Fruit fly (Drosophila melanogaster) whole organism, embryonic: ENCODE results near the gene CG32066.
A peak's percentile ranks its signal among the peaks of the same experiment; 100 is the strongest.

ENCODE experiments used
- CG10267 ChIP-seq: fragments of 200-800 bp; sonication (Bioruptor generic); optimal IDR thresholded peaks from 2 replicates; lab custom pipeline; 2018; ENCODE audit warnings: missing biosample characterization, mild to moderate bottlenecking, missing genetic modification characterization, moderate library complexity
- CG10274 ChIP-seq: fragments of 200-800 bp; sonication (Bioruptor generic); optimal IDR thresholded peaks from 3 replicates; lab custom pipeline; 2017; ENCODE audit warnings: missing biosample characterization, mild to moderate bottlenecking, missing genetic modification characterization
- CG11247 ChIP-seq: fragments of 200-800 bp; sonication (Bioruptor generic); IDR thresholded peaks from 2 replicates; pipeline ENCODE4 v1.3.6; 2022; ENCODE audit warnings: missing biosample characterization, missing genetic modification characterization
- CG12104 ChIP-seq: fragments of 200-800 bp; sonication (Bioruptor generic); optimal IDR thresholded peaks from 3 replicates; lab custom pipeline; 2016; ENCODE audit warnings: missing biosample characterization, missing genetic modification characterization
- CG12659 ChIP-seq: fragments of 200-800 bp; sonication (Bioruptor generic); optimal IDR thresholded peaks from 3 replicates; lab custom pipeline; 2017; ENCODE audit warnings: mild to moderate bottlenecking, missing biosample characterization, missing genetic modification reagents, missing genetic modification characterization
- CG13123 ChIP-seq: fragments of 200-800 bp; sonication (Bioruptor generic); optimal IDR thresholded peaks from 2 replicates; lab custom pipeline; 2016; ENCODE audit warnings: missing biosample characterization, missing genetic modification characterization
- CG17359 ChIP-seq: fragments of 200-800 bp; sonication (Bioruptor generic); optimal IDR thresholded peaks from 3 replicates; lab custom pipeline; 2018; ENCODE audit warnings: missing biosample characterization, mild to moderate bottlenecking, missing genetic modification characterization, moderate library complexity
- CG17361 ChIP-seq: fragments of 200-800 bp; sonication (Bioruptor generic); IDR thresholded peaks from 3 replicates; pipeline ENCODE4 v1.3.6; 2022; ENCODE audit warnings: missing biosample characterization, missing genetic modification characterization
- CG17612 ChIP-seq: fragments of 200-800 bp; sonication (Bioruptor generic); IDR thresholded peaks from 2 replicates; pipeline ENCODE4 v1.3.6; 2022; ENCODE audit warnings: missing biosample characterization, missing genetic modification characterization
- CG18011 ChIP-seq: fragments of 200-800 bp; sonication (Bioruptor generic); optimal IDR thresholded peaks from 2 replicates; lab custom pipeline; 2017; ENCODE audit warnings: missing biosample characterization, missing genetic modification characterization, mild to moderate bottlenecking, moderate library complexity, missing genotype
- CG2116 ChIP-seq: fragments of 200-800 bp; sonication (Bioruptor generic); optimal IDR thresholded peaks from 3 replicates; lab custom pipeline; 2018; ENCODE audit warnings: missing biosample characterization, mild to moderate bottlenecking, missing genetic modification characterization
- CG2120 ChIP-seq: fragments of 200-800 bp; sonication (Bioruptor generic); optimal IDR thresholded peaks from 3 replicates; lab custom pipeline; 2016; ENCODE audit warnings: missing biosample characterization, missing genetic modification characterization
- CG2199 ChIP-seq: fragments of 200-800 bp; sonication (Bioruptor generic); IDR thresholded peaks from 3 replicates; pipeline ENCODE4 v1.3.6; 2022; ENCODE audit warnings: missing biosample characterization, missing genetic modification characterization
- CG30403 ChIP-seq: fragments of 200-800 bp; sonication (Bioruptor generic); optimal IDR thresholded peaks from 3 replicates; lab custom pipeline; 2016; ENCODE audit warnings: missing biosample characterization, missing genetic modification characterization
- CG3726 ChIP-seq: fragments of 200-800 bp; sonication (Bioruptor generic); IDR thresholded peaks from 3 replicates; pipeline ENCODE4, ENCODE4 v1.3.6; 2022; ENCODE audit warnings: missing biosample characterization, missing genetic modification characterization
- CG4707 ChIP-seq: fragments of 200-800 bp; sonication (Bioruptor generic); optimal IDR thresholded peaks from 2 replicates; lab custom pipeline; 2018; ENCODE audit warnings: missing biosample characterization, mild to moderate bottlenecking, missing genetic modification characterization, moderate library complexity
- CG6854 ChIP-seq: fragments of 200-800 bp; sonication (Bioruptor generic); optimal IDR thresholded peaks from 3 replicates; lab custom pipeline; 2017; ENCODE audit warnings: missing biosample characterization, mild to moderate bottlenecking, missing genetic modification characterization
- CG7372 ChIP-seq: fragments of 200-800 bp; sonication (Bioruptor generic); IDR thresholded peaks from 2 replicates; pipeline ENCODE4 v1.3.6; 2022; ENCODE audit warnings: missing biosample characterization, missing genetic modification characterization
- CG7839 ChIP-seq: fragments of 200-800 bp; sonication (Bioruptor generic); optimal IDR thresholded peaks from 3 replicates; lab custom pipeline; 2018; ENCODE audit warnings: missing biosample characterization, mild to moderate bottlenecking, missing genetic modification characterization, moderate library complexity
- CG8089 ChIP-seq: fragments of 200-800 bp; sonication (Bioruptor generic); optimal IDR thresholded peaks from 3 replicates; lab custom pipeline; 2016; ENCODE audit warnings: missing biosample characterization, missing genetic modification characterization
- CG8924 ChIP-seq: fragments of 200-800 bp; optimal IDR thresholded peaks from 3 replicates; lab custom pipeline; 2019; ENCODE audit warnings: missing biosample characterization, mild to moderate bottlenecking, missing genetic modification characterization, moderate library complexity
- CHES-1-like ChIP-seq: fragments of 200-800 bp; sonication (Bioruptor generic); optimal IDR thresholded peaks from 2 replicates; lab custom pipeline; 2016; ENCODE audit warnings: missing biosample characterization, missing genetic modification characterization
- Drgx ChIP-seq: fragments of 200-800 bp; sonication (Bioruptor generic); IDR thresholded peaks from 2 replicates; pipeline ENCODE4 v1.3.6; 2022; ENCODE audit warnings: missing biosample characterization, missing genetic modification characterization
- E2f1 ChIP-seq: fragments of 200-800 bp; sonication (Bioruptor generic); IDR thresholded peaks from 2 replicates; pipeline ENCODE4 v1.3.6; 2022; ENCODE audit warnings: missing biosample characterization, missing genetic modification characterization
- Fer3 ChIP-seq: fragments of 200-800 bp; sonication (Bioruptor generic); optimal IDR thresholded peaks from 2 replicates; lab custom pipeline; 2018; ENCODE audit warnings: missing biosample characterization, mild to moderate bottlenecking, missing genetic modification characterization, moderate library complexity
- HLH3B ChIP-seq: fragments of 200-800 bp; sonication (Bioruptor generic); IDR thresholded peaks from 2 replicates; pipeline ENCODE4 v1.3.6; 2022; ENCODE audit warnings: missing biosample characterization, missing genetic modification characterization
- HLH4C ChIP-seq: fragments of 200-800 bp; sonication (Bioruptor generic); IDR thresholded peaks from 3 replicates; pipeline ENCODE4 v1.3.6; 2022; ENCODE audit warnings: missing biosample characterization, missing genetic modification characterization; ENCODE audit not compliant: partially characterized antibody
- HLH54F ChIP-seq: fragments of 200-800 bp; sonication (Bioruptor generic); optimal IDR thresholded peaks from 3 replicates; lab custom pipeline; 2016; ENCODE audit warnings: missing biosample characterization, missing genetic modification characterization
- HmgD ChIP-seq: fragments of 200-800 bp; sonication (Bioruptor generic); optimal IDR thresholded peaks from 3 replicates; lab custom pipeline; 2016; ENCODE audit warnings: missing biosample characterization, missing genetic modification characterization
- Lim3 ChIP-seq: fragments of 200-800 bp; sonication (Bioruptor generic); IDR thresholded peaks from 2 replicates; pipeline ENCODE4 v1.3.6; 2022; ENCODE audit warnings: missing biosample characterization, missing genetic modification characterization
- Lpt ChIP-seq: fragments of >200 bp; optimal IDR thresholded peaks from 2 replicates; lab custom pipeline; 2018; ENCODE audit warnings: missing biosample characterization, missing genetic modification characterization
- TFAM ChIP-seq: fragments of 200-800 bp; sonication (Bioruptor generic); optimal IDR thresholded peaks from 2 replicates; lab custom pipeline; 2017; ENCODE audit warnings: missing biosample characterization, missing genetic modification characterization, inconsistent platforms
- bigmax ChIP-seq: fragments of 200-800 bp; sonication (Bioruptor generic); optimal IDR thresholded peaks from 2 replicates; lab custom pipeline; 2018; ENCODE audit warnings: missing biosample characterization, mild to moderate bottlenecking, missing genetic modification characterization
- bsh ChIP-seq, 2 experiments: fragments of 200-800 bp; sonication (Bioruptor generic); optimal IDR thresholded peaks; 2 replicates each; lab custom pipeline; 2017 to 2018; ENCODE audit warnings: mild to moderate bottlenecking in 2 of 2, missing biosample characterization in 2 of 2, missing genetic modification characterization in 2 of 2, moderate library complexity in 1 of 2
- caup ChIP-seq: fragments of 200-800 bp; sonication (Bioruptor generic); optimal IDR thresholded peaks from 3 replicates; lab custom pipeline; 2017; ENCODE audit warnings: missing biosample characterization, mild to moderate bottlenecking, missing genetic modification characterization, moderate library complexity; ENCODE audit not compliant: severe bottlenecking
- disco-r ChIP-seq: fragments of 200-800 bp; sonication (Bioruptor generic); optimal IDR thresholded peaks from 2 replicates; lab custom pipeline; 2016; ENCODE audit warnings: missing biosample characterization, missing genetic modification characterization
- eyg ChIP-seq: fragments of 200-800 bp; sonication (Bioruptor generic); optimal IDR thresholded peaks from 3 replicates; lab custom pipeline; 2016; ENCODE audit warnings: missing biosample characterization, missing genetic modification characterization
- hbn ChIP-seq: fragments of 200-800 bp; sonication (Bioruptor generic); IDR thresholded peaks from 2 replicates; pipeline ENCODE4 v1.3.6; 2022; ENCODE audit warnings: missing biosample characterization, missing genetic modification characterization; ENCODE audit not compliant: partially characterized antibody
- her ChIP-seq: fragments of 200-800 bp; sonication (Bioruptor generic); optimal IDR thresholded peaks from 2 replicates; lab custom pipeline; 2016; ENCODE audit warnings: missing biosample characterization, missing genetic modification characterization
- kah ChIP-seq: fragments of 200-800 bp; sonication (Bioruptor generic); optimal IDR thresholded peaks from 2 replicates; lab custom pipeline; 2018; ENCODE audit warnings: missing biosample characterization, mild to moderate bottlenecking, missing genetic modification characterization
- lmd ChIP-seq: fragments of 200-800 bp; sonication (Bioruptor generic); IDR thresholded peaks from 2 replicates; pipeline ENCODE4 v1.3.6; 2022; ENCODE audit warnings: missing biosample characterization, missing genetic modification characterization
- lola ChIP-seq, 3 experiments: fragments of >200 bp in 2 of 3; fragments of 200-800 bp in 1 of 3; sonication (Bioruptor generic) in 1 of 3; optimal IDR thresholded peaks; 2 replicates each; lab custom pipeline; 2017 to 2019; ENCODE audit warnings: missing biosample characterization in 3 of 3, missing genetic modification characterization in 3 of 3, mild to moderate bottlenecking in 1 of 3, moderate library complexity in 1 of 3
- mld ChIP-seq: fragments of 200-800 bp; sonication (Bioruptor generic); IDR thresholded peaks from 3 replicates; pipeline ENCODE4 v1.3.6; 2022; ENCODE audit warnings: missing biosample characterization, missing genetic modification characterization; ENCODE audit not compliant: partially characterized antibody
- pros ChIP-seq: fragments of 200-800 bp; sonication (Bioruptor generic); optimal IDR thresholded peaks from 3 replicates; lab custom pipeline; 2019; ENCODE audit warnings: missing biosample characterization, mild to moderate bottlenecking, missing genetic modification characterization, moderate library complexity
- ro ChIP-seq: fragments of 200-800 bp; sonication (Bioruptor generic); IDR thresholded peaks from 2 replicates; pipeline ENCODE4 v1.3.6; 2022; ENCODE audit warnings: missing biosample characterization, missing genetic modification characterization
- sc ChIP-seq, 3 experiments: fragments of >200 bp in 2 of 3; fragments of 200-800 bp in 1 of 3; sonication (Bioruptor generic) in 1 of 3; optimal IDR thresholded peaks; 2 replicates in 2 of 3; 3 replicates in 1 of 3; lab custom pipeline; 2017; ENCODE audit warnings: mild to moderate bottlenecking in 1 of 3, missing biosample characterization in 1 of 3, missing genetic modification characterization in 1 of 3, missing genetic modification reagents in 1 of 3
- sens-2 ChIP-seq: fragments of 200-800 bp; sonication (Bioruptor generic); IDR thresholded peaks from 2 replicates; pipeline ENCODE4 v1.3.6; 2022; ENCODE audit warnings: missing biosample characterization, missing genetic modification characterization
- slp2 ChIP-seq: fragments of 200-800 bp; sonication (Bioruptor generic); optimal IDR thresholded peaks from 2 replicates; lab custom pipeline; 2016; ENCODE audit warnings: missing biosample characterization, missing genetic modification characterization
- sob ChIP-seq: fragments of 200-800 bp; sonication (Bioruptor generic); IDR thresholded peaks from 2 replicates; pipeline ENCODE4 v1.3.6; 2022; ENCODE audit warnings: missing biosample characterization, missing genetic modification characterization
- unpg ChIP-seq: fragments of 200-800 bp; sonication (Bioruptor generic); optimal IDR thresholded peaks from 3 replicates; lab custom pipeline; 2018; ENCODE audit warnings: missing biosample characterization, mild to moderate bottlenecking, missing genetic modification characterization, moderate library complexity

The CG32066 gene

dm6 chr3L:10690904-10691408 lies 30.1 kb upstream of the CG32066 start, which contains the start of gene CG11811 (continued):
- TF ChIP-seq CG17361 (GFP tag; lab: Robert Waterston, UW), result 0 out of 3 replicates have a peak, but pooled peaks have one; percentile 13
- no peak for TF ChIP-seq CG2199 (GFP tag; lab: Robert Waterston, UW)
- no peak for TF ChIP-seq sc (optimal IDR thresholded peaks at IDR 0.05; lab: Kevin White, UChicago)
- TF ChIP-seq sc (GFP tag; optimal IDR thresholded peaks at IDR 0.05; lab: Kevin White, UChicago), result no peak
- no peak for TF ChIP-seq HLH3B (GFP tag; lab: Robert Waterston, UW)
- TF ChIP-seq sens-2 (GFP tag; lab: Robert Waterston, UW), result no peak
- no peak for TF ChIP-seq CG18011
- peak; percentile 9 for TF ChIP-seq CG8924
- no peak for TF ChIP-seq unpg (GFP tag; lab: Kevin White, UChicago)
- TF ChIP-seq CG2116, result peak; percentile 65
- TF ChIP-seq CG12659, result peak; percentile 65
- TF ChIP-seq mld (GFP tag; lab: Robert Waterston, UW), result peak; percentile 68; the same call in 2 of the 3 replicates
- no peak for TF ChIP-seq bigmax
- TF ChIP-seq CG6854 (GFP tag; lab: Kevin White, UChicago), result no peak
- TF ChIP-seq CG4707 (GFP tag; lab: Kevin White, UChicago), result no peak
- no peak for TF ChIP-seq sob (GFP tag; lab: Robert Waterston, UW)
- no peak; the same call in 1 of the 2 replicates for TF ChIP-seq Drgx (GFP tag; lab: Robert Waterston, UW)
- no peak for TF ChIP-seq CG2120 (GFP tag; lab: Kevin White, UChicago)
- no peak for TF ChIP-seq slp2 (GFP tag; lab: Kevin White, UChicago)
- no peak for TF ChIP-seq CG17359 (tag; lab: Kevin White, UChicago)
- no peak for TF ChIP-seq HLH54F
- no peak for TF ChIP-seq eyg (GFP tag; lab: Kevin White, UChicago)
- no peak for TF ChIP-seq Fer3 (tag; lab: Kevin White, UChicago)
- no peak for TF ChIP-seq kah (GFP tag; lab: Kevin White, UChicago)
- TF ChIP-seq her (GFP tag; lab: Kevin White, UChicago), result peak; percentile 15
- no peak for TF ChIP-seq CG7839 (tag; lab: Kevin White, UChicago)
- no peak for TF ChIP-seq TFAM (GFP tag; lab: Kevin White, UChicago)
- no peak for TF ChIP-seq disco-r (GFP tag; lab: Kevin White, UChicago)
- no peak for TF ChIP-seq CG8089 (GFP tag; lab: Kevin White, UChicago)
- TF ChIP-seq CG12104, result no peak
- TF ChIP-seq hbn (GFP tag; lab: Robert Waterston, UW), result peak; percentile 67; the same call in 1 of the 2 replicates
- TF ChIP-seq CG17612 (GFP tag; lab: Robert Waterston, UW), result no peak
- peak; percentile 17 for TF ChIP-seq caup (GFP tag; lab: Kevin White, UChicago)
- peak; percentile 52 for TF ChIP-seq CG10267 (tag; lab: Kevin White, UChicago)
- TF ChIP-seq HLH4C (GFP tag; lab: Robert Waterston, UW), result peak; percentile 75
- no peak for TF ChIP-seq CG13123 (GFP tag; lab: Kevin White, UChicago)
- no peak for TF ChIP-seq bsh (GFP tag; optimal IDR thresholded peaks at IDR 0.05; lab: Kevin White, UChicago)
- TF ChIP-seq pros (GFP tag; lab: Kevin White, UChicago), result no peak
- TF ChIP-seq CG7372 (GFP tag; lab: Robert Waterston, UW), result no peak
- TF ChIP-seq CG11247 (GFP tag; lab: Robert Waterston, UW), result no peak
- no peak for TF ChIP-seq lmd (GFP tag; lab: Robert Waterston, UW)
- TF ChIP-seq lola (GFP tag; optimal IDR thresholded peaks at IDR 0.05; lab: Kevin White, UChicago), result no peak
- TF ChIP-seq Lpt (GFP tag; lab: Kevin White, UChicago), result no peak
- no peak for TF ChIP-seq CG3726 (GFP tag; lab: Robert Waterston, UW)
- TF ChIP-seq CHES-1-like (GFP tag; lab: Kevin White, UChicago), result no peak
- TF ChIP-seq CG30403 (GFP tag; lab: Kevin White, UChicago), result no peak
- no peak for TF ChIP-seq Lim3
- TF ChIP-seq ro (GFP tag; lab: Robert Waterston, UW), result no peak
- TF ChIP-seq CG10274 (GFP tag; lab: Kevin White, UChicago), result no peak
- no peak for TF ChIP-seq HmgD (GFP tag; lab: Kevin White, UChicago)
- no peak for TF ChIP-seq E2f1 (GFP tag; lab: Robert Waterston, UW)
